Fruit fly (Drosophila melanogaster) whole organism, wandering third instar larva: ENCODE results near the gene TrpRS-m.

ENCODE experiments used
- CG32264 ChIP-seq: fragments of 200-800 bp; sonication (Bioruptor generic); optimal IDR thresholded peaks from 2 replicates; lab custom pipeline; 2016; ENCODE audit warnings: missing biosample characterization, missing genetic modification characterization
- Dfd ChIP-seq: fragments of >200 bp; optimal IDR thresholded peaks from 2 replicates; lab custom pipeline; 2017; ENCODE audit warnings: missing biosample characterization, missing genetic modification characterization
- Hr78 ChIP-seq: fragments of >200 bp; optimal IDR thresholded peaks from 2 replicates; lab custom pipeline; 2017; ENCODE audit warnings: missing biosample characterization, missing genetic modification characterization
- Rel ChIP-seq, 2 experiments: fragments of 200-800 bp; sonication (Bioruptor generic) in 1 of 2; optimal IDR thresholded peaks; 2 replicates in 1 of 2; 3 replicates in 1 of 2; lab custom pipeline; 2016 to 2019; ENCODE audit warnings: mild to moderate bottlenecking in 2 of 2, missing biosample characterization in 2 of 2, missing genetic modification characterization in 2 of 2, moderate library complexity in 1 of 2
- br ChIP-seq: fragments of 200-800 bp; sonication (Bioruptor generic); optimal IDR thresholded peaks from 2 replicates; lab custom pipeline; 2016; ENCODE audit warnings: missing biosample characterization, missing genetic modification characterization
- brk ChIP-seq: fragments of 200-800 bp; sonication (Bioruptor generic); optimal IDR thresholded peaks from 2 replicates; lab custom pipeline; 2016; ENCODE audit warnings: missing biosample characterization, mild to moderate bottlenecking, missing genetic modification characterization
- h ChIP-seq: fragments of 200-800 bp; sonication (Bioruptor generic); optimal IDR thresholded peaks from 3 replicates; lab custom pipeline; 2016; ENCODE audit warnings: missing biosample characterization, mild to moderate bottlenecking, missing genetic modification characterization
- jim ChIP-seq: fragments of 175-275, 200-325 bp; sonication (Bioruptor generic); optimal IDR thresholded peaks from 2 replicates; lab custom pipeline; 2016; ENCODE audit warnings: missing biosample characterization, mild to moderate bottlenecking, missing genetic modification characterization
- pan ChIP-seq: fragments of >200 bp; optimal IDR thresholded peaks from 2 replicates; lab custom pipeline; 2017
- usp ChIP-seq: fragments of >200 bp; optimal IDR thresholded peaks from 2 replicates; lab custom pipeline; 2017; ENCODE audit warnings: missing biosample characterization, missing genetic modification characterization

- TF ChIP-seq Hr78 (GFP tag; lab: Kevin White, UChicago) = no peak
- no peak for TF ChIP-seq Rel (GFP tag; optimal IDR thresholded peaks at IDR 0.05; lab: Kevin White, UChicago)
- no peak for TF ChIP-seq Rel (tag; optimal IDR thresholded peaks at IDR 0.05; lab: Kevin White, UChicago)
- TF ChIP-seq Dfd (GFP tag; lab: Kevin White, UChicago) = no peak
- no peak for TF ChIP-seq pan (lab: Kevin White, UChicago)
- TF ChIP-seq h (GFP tag; lab: Kevin White, UChicago) = no peak
- TF ChIP-seq jim (GFP tag; lab: Kevin White, UChicago) = no peak
- TF ChIP-seq usp = no peak
- no peak for TF ChIP-seq br (GFP tag; lab: Kevin White, UChicago)
- TF ChIP-seq CG32264 = no peak
- TF ChIP-seq brk (GFP tag; lab: Kevin White, UChicago) = no peak
Measured at dm6 chr3L:17822784-17823383, 26.6 kb upstream of the TrpRS-m start, which contains the start of the genes Ir75c and Grd.
